Worm (Caenorhabditis elegans): ENCODE data around the gene gly-4.

DNA sequence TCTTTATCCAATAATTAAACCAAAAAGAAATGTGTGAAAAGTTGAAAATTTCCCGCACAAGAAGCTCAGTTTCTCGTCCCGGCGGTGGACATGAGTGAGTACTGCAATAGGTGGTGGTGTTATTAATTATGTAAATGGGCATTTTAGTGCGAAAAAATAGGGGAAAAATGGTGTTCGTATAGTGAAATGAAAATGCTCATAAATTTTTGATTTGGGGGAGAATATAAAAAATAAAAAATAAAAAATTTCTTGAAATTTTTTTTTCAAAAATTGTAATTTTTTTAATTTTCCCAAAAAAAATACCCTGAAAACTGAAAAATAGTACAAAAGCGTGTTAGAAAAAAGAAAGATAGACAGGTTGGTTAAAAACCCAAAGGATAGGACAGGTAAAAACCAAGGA, at the start of gene gly-4:
- TF ChIP-seq ZK337.2 (GFP tag; IDR thresholded peaks at IDR 0.05) (no peak), egl-27 (tag; optimal IDR thresholded peaks at IDR 0.05) (no peak), ama-1 (optimal IDR thresholded peaks at IDR 0.05) (no peak), ztf-11 (tag; optimal IDR thresholded peaks at IDR 0.05) (no peak)
